Fruit fly (Drosophila melanogaster): ENCODE measurements around the gene Mnr.
A peak's percentile ranks its signal among the peaks of the same experiment; 100 is the strongest.

The Mnr gene

DNA sequence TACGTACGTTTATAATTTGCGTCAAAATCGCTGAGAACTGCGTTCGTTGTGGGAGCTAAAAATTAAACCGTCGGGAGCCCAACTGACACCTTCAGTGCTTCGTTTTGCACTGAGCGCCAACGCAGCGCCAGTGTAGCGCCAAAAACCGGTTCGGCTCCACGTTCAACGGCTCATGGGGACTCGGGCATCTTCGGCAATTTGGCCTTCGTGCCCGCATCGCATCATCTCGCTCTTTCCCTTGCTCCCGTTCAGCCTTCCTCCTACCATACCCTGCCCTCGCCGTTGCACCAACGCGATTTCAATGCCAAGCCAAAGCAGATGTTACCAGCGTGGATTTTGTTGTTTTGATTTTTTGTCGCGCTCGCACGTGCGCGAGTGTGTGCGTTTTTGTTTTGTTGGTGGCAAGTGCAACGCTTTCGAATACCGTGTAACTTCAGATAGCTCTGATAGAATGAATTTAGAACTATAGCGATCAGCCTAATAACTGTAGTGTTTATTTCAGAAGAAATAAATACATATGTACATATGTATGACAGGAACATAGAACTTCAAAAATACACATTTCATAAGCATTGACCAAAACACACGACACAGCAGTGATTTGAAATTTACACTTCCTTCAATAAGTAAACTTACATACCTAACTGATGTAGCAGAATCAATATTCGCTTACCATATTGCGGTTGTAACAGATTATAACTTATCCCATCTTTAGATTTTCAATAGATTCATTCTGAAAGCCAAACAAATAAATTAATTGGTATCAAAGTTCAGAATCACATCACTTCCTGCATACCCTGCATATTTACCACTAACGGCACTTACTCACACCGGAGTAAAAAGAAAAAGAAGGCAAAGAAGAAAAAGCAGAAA lies at the start of gene Mnr:
Mnr (minus strand) TSS at position 133 of the 873 bp plus-strand sequence.
- TF ChIP-seq pan (optimal IDR thresholded peaks at IDR 0.05) (peak; percentile 87), usp (GFP tag; optimal IDR thresholded peaks at IDR 0.05) (no peak)

DNA sequence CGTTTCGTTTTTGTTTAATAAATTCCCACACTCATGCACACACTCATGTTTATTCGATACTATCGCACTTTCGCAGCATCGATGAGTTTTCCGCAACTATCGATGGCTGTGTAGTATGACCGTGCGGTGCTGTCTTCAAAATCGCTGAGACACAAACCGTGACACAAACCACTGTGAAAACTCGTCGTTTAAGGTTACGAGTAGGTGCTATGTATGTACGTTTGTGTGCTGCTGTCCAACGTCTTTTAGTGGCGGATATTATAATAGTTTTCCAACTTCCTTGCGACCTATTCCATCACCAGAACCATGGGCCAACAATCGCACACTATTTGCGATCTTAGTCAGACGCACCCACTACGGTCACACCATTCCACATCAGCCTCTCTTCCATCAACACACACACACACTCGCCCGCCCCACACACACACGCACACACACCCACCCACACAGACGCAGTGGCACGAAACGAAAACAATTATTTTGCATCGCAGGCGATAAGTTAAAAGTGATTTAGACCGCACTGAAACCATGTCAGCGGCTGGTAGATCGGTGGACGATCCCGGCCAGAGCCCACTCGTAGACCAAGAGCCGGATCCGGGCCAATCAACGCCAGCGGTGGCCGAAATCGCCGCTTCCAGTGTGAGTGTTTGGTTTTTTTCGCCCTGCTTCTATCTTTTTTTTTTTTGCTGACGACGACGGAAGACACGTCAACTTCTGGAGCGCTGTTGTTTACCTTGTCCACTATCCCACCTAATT lies 43.1 kb upstream of the Mnr start, which contains the start of the genes Dd and CG1486:
Dd (minus strand) TSS at position 77 of the 756 bp plus-strand sequence.
CG1486 (plus strand) TSS at position 114 of the 756 bp plus-strand sequence.
- no peak for TF ChIP-seq Dll (optimal IDR thresholded peaks at IDR 0.05)
- TF ChIP-seq psq (optimal IDR thresholded peaks at IDR 0.05) = no peak
- TF ChIP-seq CG8478 (optimal IDR thresholded peaks at IDR 0.05) = no peak
- TF ChIP-seq pan (optimal IDR thresholded peaks at IDR 0.05) = no peak
- no peak for TF ChIP-seq EcR (GFP tag; optimal IDR thresholded peaks at IDR 0.05)
- no peak for TF ChIP-seq usp (GFP tag; optimal IDR thresholded peaks at IDR 0.05)

- TF ChIP-seq pan (optimal IDR thresholded peaks at IDR 0.05) = no peak
- TF ChIP-seq psq (optimal IDR thresholded peaks at IDR 0.05) = no peak
- no peak for TF ChIP-seq usp (GFP tag; optimal IDR thresholded peaks at IDR 0.05)
- TF ChIP-seq Dll (optimal IDR thresholded peaks at IDR 0.05) = no peak
- TF ChIP-seq CG8478 (optimal IDR thresholded peaks at IDR 0.05) = no peak
Observed at dm6 chrX:21323171-21323695, 42.3 kb upstream of the Mnr start.

DNA sequence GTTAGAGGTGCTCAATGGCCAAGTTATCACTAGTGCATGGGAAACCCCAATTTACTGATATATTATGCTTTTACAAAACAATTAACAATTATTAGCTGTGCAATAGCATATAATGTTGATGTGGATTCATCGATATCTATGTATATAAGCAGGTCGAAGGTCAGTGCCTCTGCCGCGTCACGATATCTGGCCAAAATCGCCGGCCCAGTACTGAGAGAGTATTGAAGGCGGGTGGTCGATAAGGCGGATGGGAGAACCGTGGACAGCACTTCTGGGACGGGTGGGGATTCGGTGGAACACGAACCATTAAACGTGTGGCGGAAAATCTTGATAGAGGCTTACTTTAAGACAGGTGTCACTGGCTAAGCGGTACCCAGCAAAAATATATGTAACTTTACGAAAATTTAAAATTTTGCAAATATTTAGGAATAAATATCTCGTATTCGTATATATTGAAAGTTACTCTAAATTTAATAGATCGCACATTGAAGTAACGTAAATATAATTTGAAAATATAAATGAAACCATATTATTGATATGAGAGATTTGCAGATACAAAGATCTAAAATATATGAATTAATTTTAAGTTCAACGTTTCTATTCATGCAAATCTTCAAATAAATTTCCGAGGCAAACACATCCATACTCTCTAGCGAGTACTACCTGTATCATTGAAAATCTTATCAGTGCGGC lies 41.5 kb upstream of the Mnr start:
- TF ChIP-seq usp (GFP tag; optimal IDR thresholded peaks at IDR 0.05) (no peak), pan (optimal IDR thresholded peaks at IDR 0.05) (no peak), CG8478 (optimal IDR thresholded peaks at IDR 0.05) (no peak), psq (optimal IDR thresholded peaks at IDR 0.05) (no peak), Dll (optimal IDR thresholded peaks at IDR 0.05) (no peak)

DNA sequence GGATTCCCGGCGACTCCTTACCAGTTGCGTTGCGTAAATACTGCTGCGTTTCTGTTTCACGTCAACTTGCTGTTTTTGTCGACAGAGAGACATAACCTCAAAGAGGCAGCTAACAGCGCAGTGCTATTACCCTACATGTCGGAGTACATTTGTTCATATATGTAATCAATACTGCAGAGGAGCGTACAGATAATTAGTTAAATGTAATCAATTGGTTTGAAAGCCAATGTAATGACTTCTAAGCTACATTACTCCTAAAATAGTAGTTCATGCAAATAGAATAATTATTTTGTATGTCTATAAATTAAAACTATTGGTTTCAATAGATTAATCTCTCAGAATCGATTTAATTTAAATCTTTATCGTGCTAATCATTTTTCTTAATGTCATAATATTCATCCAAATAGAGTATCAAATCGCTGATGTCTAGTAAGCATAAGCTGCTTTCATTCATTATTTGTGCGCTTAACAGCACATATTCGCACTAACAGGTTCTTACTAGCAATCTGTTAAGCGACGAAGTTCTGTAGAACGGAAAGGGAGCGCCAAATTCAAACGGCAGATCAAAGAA lies 38.3 kb upstream of the Mnr start, which contains the start of the genes SLIRP1 and anox:
SLIRP1 (minus strand) TSS at position 95 of the 571 bp plus-strand sequence.
anox (minus strand) TSS at position 95 of the 571 bp plus-strand sequence.
- TF ChIP-seq usp (GFP tag; optimal IDR thresholded peaks at IDR 0.05) = no peak
- no peak for TF ChIP-seq pan (optimal IDR thresholded peaks at IDR 0.05)

DNA sequence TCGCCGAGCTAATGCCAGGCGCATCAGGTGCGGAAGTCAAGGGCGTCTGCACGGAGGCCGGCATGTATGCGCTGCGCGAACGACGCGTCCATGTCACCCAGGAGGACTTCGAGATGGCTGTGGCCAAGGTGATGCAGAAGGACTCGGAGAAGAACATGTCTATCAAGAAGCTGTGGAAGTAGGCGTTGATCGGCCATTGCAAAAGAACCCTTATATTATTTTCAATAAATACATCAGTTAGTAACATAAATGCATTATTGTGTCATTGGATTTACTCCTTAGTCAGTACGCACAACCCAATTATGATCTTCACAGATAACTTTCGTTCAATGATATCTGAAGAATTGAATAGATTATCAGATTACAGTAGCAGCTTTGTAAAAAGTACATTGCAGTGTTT lies 36.5 kb upstream of the Mnr start, which contains the start of gene CG1801:
CG1801 (minus strand) TSS at position 101 of the 400 bp plus-strand sequence.
- TF ChIP-seq Dll (optimal IDR thresholded peaks at IDR 0.05) (no peak), CG8478 (optimal IDR thresholded peaks at IDR 0.05) (no peak), pan (optimal IDR thresholded peaks at IDR 0.05) (no peak), EcR (GFP tag; optimal IDR thresholded peaks at IDR 0.05) (no peak), psq (optimal IDR thresholded peaks at IDR 0.05) (no peak), usp (GFP tag; optimal IDR thresholded peaks at IDR 0.05) (no peak)

dm6 chrX:21315852-21316251 lies 34.9 kb upstream of the Mnr start, which contains the start of gene Rpt6:
Gene Rpt6, plus strand, starts transcription at chrX:21316052.
- TF ChIP-seq pan (optimal IDR thresholded peaks at IDR 0.05) = no peak
- TF ChIP-seq Dll (optimal IDR thresholded peaks at IDR 0.05) = no peak
- no peak for TF ChIP-seq psq (optimal IDR thresholded peaks at IDR 0.05)
- TF ChIP-seq CG8478 (optimal IDR thresholded peaks at IDR 0.05) = no peak
- no peak for TF ChIP-seq usp (GFP tag; optimal IDR thresholded peaks at IDR 0.05)
- TF ChIP-seq EcR (GFP tag; optimal IDR thresholded peaks at IDR 0.05) = no peak

dm6 chrX:21306485-21307142 lies 25.6 kb upstream of the Mnr start, which contains the start of gene Abca3:
Gene Abca3, minus strand, starts transcription at chrX:21306665.
- TF ChIP-seq Dll (optimal IDR thresholded peaks at IDR 0.05) = no peak
- TF ChIP-seq pan (optimal IDR thresholded peaks at IDR 0.05) = no peak
- no peak for TF ChIP-seq CG8478 (optimal IDR thresholded peaks at IDR 0.05)
- TF ChIP-seq psq (optimal IDR thresholded peaks at IDR 0.05) = no peak
- TF ChIP-seq EcR (GFP tag; optimal IDR thresholded peaks at IDR 0.05) = no peak
- no peak for TF ChIP-seq usp (GFP tag; optimal IDR thresholded peaks at IDR 0.05)

dm6 chrX:21285001-21285400 lies 4.0 kb upstream of the Mnr start, which contains the start of gene CG1494:
Gene CG1494, plus strand, starts transcription at chrX:21285301.
- TF ChIP-seq usp (GFP tag; optimal IDR thresholded peaks at IDR 0.05) = no peak
- TF ChIP-seq CG8478 (optimal IDR thresholded peaks at IDR 0.05) = no peak
- no peak for TF ChIP-seq psq (optimal IDR thresholded peaks at IDR 0.05)
- TF ChIP-seq pan (optimal IDR thresholded peaks at IDR 0.05) = no peak
- no peak for TF ChIP-seq EcR (GFP tag; optimal IDR thresholded peaks at IDR 0.05)
- TF ChIP-seq Dll (optimal IDR thresholded peaks at IDR 0.05) = no peak

DNA sequence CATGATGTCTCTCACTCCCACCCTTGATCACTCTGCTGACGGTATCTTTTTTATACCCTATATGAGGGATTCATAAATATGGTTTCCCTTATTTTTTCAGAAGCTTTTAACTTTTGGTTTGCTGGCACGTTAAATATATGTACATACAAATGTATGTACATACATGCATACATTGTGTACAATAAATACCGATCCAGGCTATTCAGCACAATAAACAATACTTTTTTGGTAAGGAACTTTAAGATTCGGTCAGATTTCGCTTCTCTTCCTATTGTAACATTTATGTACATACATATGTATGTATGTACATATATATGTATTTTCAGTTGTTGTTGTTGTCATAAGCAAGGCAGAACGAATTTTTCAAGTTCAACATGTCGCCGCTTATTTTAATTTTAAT lies 1.1 kb upstream of the Mnr start:
- TF ChIP-seq usp (GFP tag; optimal IDR thresholded peaks at IDR 0.05) (no peak), Dll (optimal IDR thresholded peaks at IDR 0.05) (no peak), EcR (GFP tag; optimal IDR thresholded peaks at IDR 0.05) (no peak), CG8478 (optimal IDR thresholded peaks at IDR 0.05) (no peak), pan (optimal IDR thresholded peaks at IDR 0.05) (no peak), psq (optimal IDR thresholded peaks at IDR 0.05) (no peak)

All from whole organism.